Fruit fly (Drosophila melanogaster): ENCODE data around the gene Argk2.

Argk2 gene

dm6 chr3L:9033537-9033936, 13.7 kb upstream of the Argk2 start (continued):
- TF ChIP-seq CoRest (tag; optimal IDR thresholded peaks at IDR 0.05) (peak; percentile 42), Dp (GFP tag; optimal IDR thresholded peaks at IDR 0.05) (no peak), Awh (GFP tag; IDR thresholded peaks at IDR 0.05) (no peak), lola (GFP tag; optimal IDR thresholded peaks at IDR 0.05) (peak in 1 of 3 experiments; percentile 29), Sin3A (optimal IDR thresholded peaks at IDR 0.05) (no peak), CG6791 (GFP tag; IDR thresholded peaks at IDR 0.05; ENCODE audit: partially characterized antibody) (no peak), Dek (tag; optimal IDR thresholded peaks at IDR 0.05) (no peak), CG32772 (GFP tag; IDR thresholded peaks at IDR 0.05) (no peak), CG7372 (GFP tag; IDR thresholded peaks at IDR 0.05) (no peak), disco-r (GFP tag; optimal IDR thresholded peaks at IDR 0.05) (no peak), CG6272 (GFP tag; IDR thresholded peaks at IDR 0.05) (no peak), amos (GFP tag; IDR thresholded peaks at IDR 0.05; ENCODE audit: partially characterized antibody) (no peak), nmo (GFP tag; optimal IDR thresholded peaks at IDR 0.05) (peak; percentile 60), Ets97D (GFP tag; optimal IDR thresholded peaks at IDR 0.05) (no peak), oc (tag; optimal IDR thresholded peaks at IDR 0.05) (no peak), stc (GFP tag; IDR thresholded peaks at IDR 0.05) (no peak), TFAM (GFP tag; optimal IDR thresholded peaks at IDR 0.05) (no peak), gro (GFP tag; optimal IDR thresholded peaks at IDR 0.05) (no peak), Hr78 (GFP tag; optimal IDR thresholded peaks at IDR 0.05) (no peak), Blimp-1 (GFP tag; optimal IDR thresholded peaks at IDR 0.05) (peak; percentile 22), bcd (GFP tag; optimal IDR thresholded peaks at IDR 0.05) (no peak), eyg (GFP tag; optimal IDR thresholded peaks at IDR 0.05) (no peak), CG18262 (tag; optimal IDR thresholded peaks at IDR 0.05) (peak; percentile 56), wor (GFP tag; IDR thresholded peaks at IDR 0.05) (peak; percentile 32; the same call in 1 of the 2 replicates), gcm (GFP tag; optimal IDR thresholded peaks at IDR 0.05) (no peak), usp (GFP tag; optimal IDR thresholded peaks at IDR 0.05) (no peak), Neu2 (GFP tag; optimal IDR thresholded peaks at IDR 0.05; ENCODE audit: borderline replicate concordance) (no peak), psq (GFP tag; optimal IDR thresholded peaks at IDR 0.05) (no peak), ATbp (GFP tag; optimal IDR thresholded peaks at IDR 0.05) (peak; percentile 3), sqz (GFP tag; optimal IDR thresholded peaks at IDR 0.05) (no peak), cas (GFP tag; IDR thresholded peaks at IDR 0.05) (no peak), trh (GFP tag; optimal IDR thresholded peaks at IDR 0.05) (no peak), CG10209 (GFP tag; optimal IDR thresholded peaks at IDR 0.05) (no peak), phol (tag; optimal IDR thresholded peaks at IDR 0.05) (peak; percentile 48), D19A (tag; optimal IDR thresholded peaks at IDR 0.05) (peak; percentile 45), Lim3 (GFP tag; IDR thresholded peaks at IDR 0.05) (no peak), CG9797 (GFP tag; optimal IDR thresholded peaks at IDR 0.05) (no peak), Oli (tag; optimal IDR thresholded peaks at IDR 0.05) (peak; percentile 38), Bdp1 (GFP tag; optimal IDR thresholded peaks at IDR 0.05) (no peak), CG11696 (GFP tag; IDR thresholded peaks at IDR 0.05) (no peak), eve (GFP tag; optimal IDR thresholded peaks at IDR 0.05) (no peak), caup (GFP tag; optimal IDR thresholded peaks at IDR 0.05; ENCODE audit: severe bottlenecking) (no peak), dmrt11E (tag; optimal IDR thresholded peaks at IDR 0.05) (peak; percentile 28), emc (GFP tag; optimal IDR thresholded peaks at IDR 0.05) (no peak), CG2875 (GFP tag; optimal IDR thresholded peaks at IDR 0.05) (no peak), dmrt99B (tag; optimal IDR thresholded peaks at IDR 0.05) (peak; percentile 64), CG11247 (GFP tag; IDR thresholded peaks at IDR 0.05) (no peak), slou (GFP tag; optimal IDR thresholded peaks at IDR 0.05) (no peak), CrebB (tag; optimal IDR thresholded peaks at IDR 0.05) (no peak), ranshi (GFP tag; IDR thresholded peaks at IDR 0.05) (no peak)
